ENCODE assay signal across 4 fruit fly cellular contexts in genomic region chr3L:776201-776600, dm6.
TF ChIP-seq lines count a peak whose summit lies in the region.

No protein-coding gene starts in this region.

- no peak for TF ChIP-seq CTCF in whole organism, embryonic (GFP tag; optimal IDR thresholded peaks at IDR 0.05; lab: Kevin White, UChicago)

TF ChIP-seq in whole organism, embryonic, 481 proteins besides CTCF, POLR2A, EP300 and RAD21 (continues in another document):
- TF ChIP-seq CG31441 (GFP tag; IDR thresholded peaks at IDR 0.05; lab: Robert Waterston, UW) (0 out of 2 replicates have a peak, but pooled peaks have one; percentile 34), chif (GFP tag; optimal IDR thresholded peaks at IDR 0.05; lab: Kevin White, UChicago) (no peak), Myb (GFP tag; optimal IDR thresholded peaks at IDR 0.05; lab: Kevin White, UChicago) (no peak), CG11504 (tag; optimal IDR thresholded peaks at IDR 0.05; lab: Kevin White, UChicago) (peak; percentile 24), phol (tag; optimal IDR thresholded peaks at IDR 0.05; lab: Kevin White, UChicago) (peak; percentile 10), CG7987 (GFP tag; optimal IDR thresholded peaks at IDR 0.05; lab: Kevin White, UChicago) (no peak), gem (tag; optimal IDR thresholded peaks at IDR 0.05; lab: Kevin White, UChicago) (peak; percentile 24), HLHmδ (GFP tag; optimal IDR thresholded peaks at IDR 0.05; lab: Kevin White, UChicago) (no peak), Xrp1 (GFP tag; IDR thresholded peaks at IDR 0.05; lab: Robert Waterston, UW) (0 out of 2 replicates have a peak, but pooled peaks have one; percentile 14), CG6254 (GFP tag; optimal IDR thresholded peaks at IDR 0.05; lab: Kevin White, UChicago) (peak; percentile 26), BtbVII (GFP tag; optimal IDR thresholded peaks at IDR 0.05; lab: Kevin White, UChicago) (no peak), CG2712 (tag; optimal IDR thresholded peaks at IDR 0.05; lab: Kevin White, UChicago) (peak; percentile 21), CG2120 (GFP tag; optimal IDR thresholded peaks at IDR 0.05; lab: Kevin White, UChicago) (no peak), CG4820 (GFP tag; optimal IDR thresholded peaks at IDR 0.05; lab: Kevin White, UChicago) (peak; percentile 5), Drgx (GFP tag; IDR thresholded peaks at IDR 0.05; lab: Robert Waterston, UW) (peak; percentile 37; the same call in 1 of the 2 replicates), nom (GFP tag; optimal IDR thresholded peaks at IDR 0.05; lab: Kevin White, UChicago) (peak; percentile 0), Blimp-1 (GFP tag; optimal IDR thresholded peaks at IDR 0.05; lab: Kevin White, UChicago) (peak; percentile 12), CG10979 (tag; optimal IDR thresholded peaks at IDR 0.05; lab: Kevin White, UChicago) (peak; percentile 16), CG31388 (GFP tag; optimal IDR thresholded peaks at IDR 0.05; lab: Kevin White, UChicago) (no peak), jigr1 (GFP tag; IDR thresholded peaks at IDR 0.05; lab: Robert Waterston, UW) (no peak), lola (GFP tag; optimal IDR thresholded peaks at IDR 0.05; lab: Kevin White, UChicago) (peak in 1 of 3 experiments; percentile 17), CG13424 (tag; optimal IDR thresholded peaks at IDR 0.05; lab: Kevin White, UChicago) (no peak)

TF ChIP-seq in whole organism, prepupa, 60 proteins besides CTCF, POLR2A, EP300 and RAD21 (continues in another document):
- TF ChIP-seq CG6163 (GFP tag; IDR thresholded peaks at IDR 0.05; lab: Robert Waterston, UW) (peak; percentile 51; the same call in 1 of the 3 replicates), CG11762 (GFP tag; optimal IDR thresholded peaks at IDR 0.05; lab: Kevin White, UChicago; ENCODE audit: insufficient read depth) (peak; percentile 7), Smox (GFP tag; optimal IDR thresholded peaks at IDR 0.05; lab: Kevin White, UChicago) (peak; percentile 37), CG10631 (GFP tag; optimal IDR thresholded peaks at IDR 0.05; lab: Kevin White, UChicago) (peak; percentile 42), CG6854 (GFP tag; optimal IDR thresholded peaks at IDR 0.05; lab: Kevin White, UChicago) (peak; percentile 48), CG15336 (GFP tag; IDR thresholded peaks at IDR 0.05; lab: Robert Waterston, UW) (peak; percentile 71), CG31627 (GFP tag; optimal IDR thresholded peaks at IDR 0.05; lab: Kevin White, UChicago) (no peak), ss (GFP tag; optimal IDR thresholded peaks at IDR 0.05; lab: Kevin White, UChicago) (peak in 1 of 2 experiments; percentile 59), dsx (GFP tag; optimal IDR thresholded peaks at IDR 0.05; lab: Kevin White, UChicago; ENCODE audit: poor library complexity, severe bottlenecking) (peak; percentile 53), CG6276 (GFP tag; optimal IDR thresholded peaks at IDR 0.05; lab: Kevin White, UChicago) (peak; percentile 41), spab (GFP tag; optimal IDR thresholded peaks at IDR 0.05; lab: Kevin White, UChicago) (peak; percentile 61), CG8319 (GFP tag; optimal IDR thresholded peaks at IDR 0.05; lab: Kevin White, UChicago) (no peak), CG6808 (GFP tag; optimal IDR thresholded peaks at IDR 0.05; lab: Kevin White, UChicago) (peak; percentile 46), CG3919 (GFP tag; optimal IDR thresholded peaks at IDR 0.05; lab: Kevin White, UChicago) (peak; percentile 63), CG6792 (GFP tag; optimal IDR thresholded peaks at IDR 0.05; lab: Kevin White, UChicago) (peak; percentile 49), lz (GFP tag; optimal IDR thresholded peaks at IDR 0.05; lab: Kevin White, UChicago) (peak; percentile 3), CG11902 (GFP tag; optimal IDR thresholded peaks at IDR 0.05; lab: Kevin White, UChicago) (peak; percentile 6), Ets96B (tag; optimal IDR thresholded peaks at IDR 0.05; lab: Kevin White, UChicago) (peak; percentile 68), CG3032 (tag; optimal IDR thresholded peaks at IDR 0.05; lab: Kevin White, UChicago) (peak; percentile 48), dac (GFP tag; optimal IDR thresholded peaks at IDR 0.05; lab: Kevin White, UChicago) (no peak), pdm3 (GFP tag; optimal IDR thresholded peaks at IDR 0.05; lab: Kevin White, UChicago) (no peak), topi (GFP tag; optimal IDR thresholded peaks at IDR 0.05; lab: Kevin White, UChicago) (peak; percentile 47), svp (GFP tag; lab: Kevin White, UChicago) (peak; percentile 69)

TF ChIP-seq in whole organism, pupa, 21 proteins besides CTCF, POLR2A, EP300 and RAD21:
- peak; percentile 77 for TF ChIP-seq CG8159 (tag; optimal IDR thresholded peaks at IDR 0.05; lab: Kevin White, UChicago)
- no peak for TF ChIP-seq gl (tag; optimal IDR thresholded peaks at IDR 0.05; lab: Kevin White, UChicago)
- TF ChIP-seq CG32121 (GFP tag; IDR thresholded peaks at IDR 0.05; lab: Robert Waterston, UW), result no peak
- peak; percentile 56; the same call in 2 of the 3 replicates for TF ChIP-seq CG4496 (GFP tag; IDR thresholded peaks at IDR 0.05; lab: Robert Waterston, UW)
- no peak for TF ChIP-seq CG13204 (GFP tag; optimal IDR thresholded peaks at IDR 0.05; lab: Kevin White, UChicago)
- TF ChIP-seq CG34367 (tag; optimal IDR thresholded peaks at IDR 0.05; lab: Kevin White, UChicago), result peak; percentile 1
- peak; percentile 46 for TF ChIP-seq Pif1A (GFP tag; optimal IDR thresholded peaks at IDR 0.05; lab: Kevin White, UChicago)
- peak; percentile 57 for TF ChIP-seq Snoo (tag; optimal IDR thresholded peaks at IDR 0.05; lab: Kevin White, UChicago)
- TF ChIP-seq D1 (tag; optimal IDR thresholded peaks at IDR 0.05; lab: Kevin White, UChicago), result peak; percentile 54
- peak; percentile 48 for TF ChIP-seq CG8301 (tag; optimal IDR thresholded peaks at IDR 0.05; lab: Kevin White, UChicago)
- peak; percentile 45 for TF ChIP-seq CG15710 (tag; optimal IDR thresholded peaks at IDR 0.05; lab: Kevin White, UChicago)
- peak; percentile 20; the same call in 1 of the 2 replicates for TF ChIP-seq CG12605 (GFP tag; IDR thresholded peaks at IDR 0.05; lab: Robert Waterston, UW)
- TF ChIP-seq CG9948 (tag; optimal IDR thresholded peaks at IDR 0.05; lab: Kevin White, UChicago), result peak; percentile 61
- peak; percentile 55 for TF ChIP-seq CG14655 (GFP tag; optimal IDR thresholded peaks at IDR 0.05; lab: Kevin White, UChicago)
- peak; percentile 23; the same call in 1 of the 2 replicates for TF ChIP-seq Ets98B (GFP tag; IDR thresholded peaks at IDR 0.05; lab: Robert Waterston, UW)
- TF ChIP-seq EcR (GFP tag; optimal IDR thresholded peaks at IDR 0.05; lab: Kevin White, UChicago), result no peak
- TF ChIP-seq CG17806 (tag; optimal IDR thresholded peaks at IDR 0.05; lab: Kevin White, UChicago), result peak; percentile 66
- peak; percentile 54 for TF ChIP-seq Pif1B (GFP tag; optimal IDR thresholded peaks at IDR 0.05; lab: Kevin White, UChicago)
- TF ChIP-seq rn (GFP tag; IDR thresholded peaks at IDR 0.05; lab: Robert Waterston, UW), result no peak
- no peak for TF ChIP-seq CG10348 (GFP tag; IDR thresholded peaks at IDR 0.05; lab: Robert Waterston, UW)
- peak; percentile 43; the same call in 1 of the 3 replicates for TF ChIP-seq fd96Ca (GFP tag; IDR thresholded peaks at IDR 0.05; lab: Robert Waterston, UW)

TF ChIP-seq in whole organism, wandering third instar larva, 38 proteins besides CTCF, POLR2A, EP300 and RAD21 (continues in another document):
- TF ChIP-seq Hr78 (GFP tag; optimal IDR thresholded peaks at IDR 0.05; lab: Kevin White, UChicago) (no peak), foxo (GFP tag; optimal IDR thresholded peaks at IDR 0.05; lab: Kevin White, UChicago) (peak in 1 of 2 experiments; percentile 62), woc (GFP tag; optimal IDR thresholded peaks at IDR 0.05; lab: Kevin White, UChicago) (no peak), CG32264 (GFP tag; optimal IDR thresholded peaks at IDR 0.05; lab: Kevin White, UChicago) (no peak), OdsH (GFP tag; optimal IDR thresholded peaks at IDR 0.05; lab: Kevin White, UChicago) (peak; percentile 58), Myc (optimal IDR thresholded peaks at IDR 0.05; lab: Kevin White, UChicago) (no peak), pan (optimal IDR thresholded peaks at IDR 0.05; lab: Kevin White, UChicago) (no peak), br (GFP tag; optimal IDR thresholded peaks at IDR 0.05; lab: Kevin White, UChicago) (no peak), jim (GFP tag; optimal IDR thresholded peaks at IDR 0.05; lab: Kevin White, UChicago) (no peak), CrebA (GFP tag; optimal IDR thresholded peaks at IDR 0.05; lab: Kevin White, UChicago; ENCODE audit: borderline replicate concordance) (no peak), usp (GFP tag; optimal IDR thresholded peaks at IDR 0.05; lab: Kevin White, UChicago) (no peak), dmrt93B (GFP tag; optimal IDR thresholded peaks at IDR 0.05; lab: Kevin White, UChicago) (peak; percentile 18), CG9705 (GFP tag; optimal IDR thresholded peaks at IDR 0.05; lab: Kevin White, UChicago) (no peak), Dif (GFP tag; optimal IDR thresholded peaks at IDR 0.05; lab: Kevin White, UChicago; ENCODE audit: partially characterized antibody) (no peak), lola (GFP tag; optimal IDR thresholded peaks at IDR 0.05; lab: Kevin White, UChicago) (no peak), N (GFP tag; optimal IDR thresholded peaks at IDR 0.05; lab: Kevin White, UChicago) (no peak), HLH106 (tag; optimal IDR thresholded peaks at IDR 0.05; lab: Kevin White, UChicago) (peak; percentile 45), Rel (GFP tag; optimal IDR thresholded peaks at IDR 0.05; lab: Kevin White, UChicago) (no peak), Rel (tag; optimal IDR thresholded peaks at IDR 0.05; lab: Kevin White, UChicago) (no peak), brk (GFP tag; optimal IDR thresholded peaks at IDR 0.05; lab: Kevin White, UChicago) (peak; percentile 22), Vsx2 (GFP tag; optimal IDR thresholded peaks at IDR 0.05; lab: Kevin White, UChicago; ENCODE audit: partially characterized antibody) (no peak), dl (GFP tag; optimal IDR thresholded peaks at IDR 0.05; lab: Kevin White, UChicago; ENCODE audit: insufficient read depth in 1 of 2, partially characterized antibody in 2 of 2) (no peak), psq (GFP tag; optimal IDR thresholded peaks at IDR 0.05; lab: Kevin White, UChicago) (peak; percentile 48), Abd-B (GFP tag; optimal IDR thresholded peaks at IDR 0.05; lab: Kevin White, UChicago) (no peak), sage (GFP tag; optimal IDR thresholded peaks at IDR 0.05; lab: Kevin White, UChicago) (peak; percentile 1), h (GFP tag; optimal IDR thresholded peaks at IDR 0.05; lab: Kevin White, UChicago) (peak; percentile 40), Mio (GFP tag; optimal IDR thresholded peaks at IDR 0.05; lab: Kevin White, UChicago) (no peak), ey (GFP tag; optimal IDR thresholded peaks at IDR 0.05; lab: Kevin White, UChicago) (peak; percentile 11), Jra (GFP tag; optimal IDR thresholded peaks at IDR 0.05; lab: Kevin White, UChicago) (no peak), Hr83 (GFP tag; optimal IDR thresholded peaks at IDR 0.05; lab: Kevin White, UChicago; ENCODE audit: poor library complexity, severe bottlenecking) (no peak), tai (GFP tag; optimal IDR thresholded peaks at IDR 0.05; lab: Kevin White, UChicago) (no peak), fru (GFP tag; optimal IDR thresholded peaks at IDR 0.05; lab: Kevin White, UChicago) (peak; percentile 50)

Comparison
In these comparisons a context has a peak if more than half of its experiments do, and no peak if none do; other contexts are left out.
1. Of the 7 proteins assayed by ChIP-seq in both whole organism, embryonic and whole organism, prepupa: peak only in whole organism, embryonic: Blimp-1; only in whole organism, prepupa: CG6854, Hr39 and Sox102F; in both: none; in neither: 3.